Fruit fly (Drosophila melanogaster) whole organism, embryonic: Measurements from ENCODE around the gene CG12057.

Source experiments
- Bgb ChIP-seq: fragments of 200-800 bp; sonication (Bioruptor generic); IDR thresholded peaks from 2 replicates; pipeline ENCODE4 v1.3.6; 2022; ENCODE audit warnings: missing biosample characterization, missing genetic modification characterization; ENCODE audit not compliant: partially characterized antibody
- CG10431 ChIP-seq: fragments of 200-800 bp; sonication (Bioruptor generic); optimal IDR thresholded peaks from 3 replicates; lab custom pipeline; 2018; ENCODE audit warnings: missing biosample characterization, mild to moderate bottlenecking, missing genetic modification characterization
- CG11398 ChIP-seq: fragments of 200-800 bp; sonication (Bioruptor generic); optimal IDR thresholded peaks from 2 replicates; lab custom pipeline; 2016; ENCODE audit warnings: missing biosample characterization, missing genetic modification characterization
- CG13123 ChIP-seq: fragments of 200-800 bp; sonication (Bioruptor generic); optimal IDR thresholded peaks from 2 replicates; lab custom pipeline; 2016; ENCODE audit warnings: missing biosample characterization, missing genetic modification characterization
- CG13296 ChIP-seq: fragments of 200-800 bp; sonication (Bioruptor generic); optimal IDR thresholded peaks from 3 replicates; lab custom pipeline; 2018; ENCODE audit warnings: missing biosample characterization, mild to moderate bottlenecking, missing genetic modification characterization
- CG13775 ChIP-seq: fragments of 200-800 bp; sonication (Bioruptor generic); optimal IDR thresholded peaks from 3 replicates; lab custom pipeline; 2017; ENCODE audit warnings: missing biosample characterization, mild to moderate bottlenecking, missing genetic modification characterization
- CG14667 ChIP-seq: fragments of 200-800 bp; sonication (Bioruptor generic); IDR thresholded peaks from 2 replicates; pipeline ENCODE4 v1.3.6; 2022; ENCODE audit warnings: missing biosample characterization, missing genetic modification characterization
- CG1602 ChIP-seq: fragments of 200-800 bp; sonication (Bioruptor generic); optimal IDR thresholded peaks from 3 replicates; lab custom pipeline; 2016; ENCODE audit warnings: missing biosample characterization, missing genetic modification characterization
- CG16813 ChIP-seq: fragments of 200-800 bp; sonication (Bioruptor generic); IDR thresholded peaks from 3 replicates; pipeline ENCODE4 v1.3.6; 2022; ENCODE audit warnings: missing biosample characterization, missing genetic modification characterization; ENCODE audit not compliant: partially characterized antibody
- CG17359 ChIP-seq: fragments of 200-800 bp; sonication (Bioruptor generic); optimal IDR thresholded peaks from 3 replicates; lab custom pipeline; 2018; ENCODE audit warnings: missing biosample characterization, mild to moderate bottlenecking, missing genetic modification characterization, moderate library complexity
- CG18011 ChIP-seq: fragments of 200-800 bp; sonication (Bioruptor generic); optimal IDR thresholded peaks from 2 replicates; lab custom pipeline; 2017; ENCODE audit warnings: missing biosample characterization, missing genetic modification characterization, mild to moderate bottlenecking, moderate library complexity, missing genotype
- CG18619 ChIP-seq: fragments of 200-800 bp; sonication (Bioruptor generic); optimal IDR thresholded peaks from 3 replicates; lab custom pipeline; 2017; ENCODE audit warnings: missing biosample characterization, mild to moderate bottlenecking, missing genetic modification characterization
- CG2202 ChIP-seq: fragments of 200-800 bp; sonication (Bioruptor generic); optimal IDR thresholded peaks from 2 replicates; lab custom pipeline; 2018; ENCODE audit warnings: missing biosample characterization, mild to moderate bottlenecking, missing genetic modification characterization
- CG31224 ChIP-seq: fragments of 200-800 bp; sonication (Bioruptor generic); IDR thresholded peaks from 2 replicates; pipeline ENCODE4 v1.3.6; 2022; ENCODE audit warnings: missing biosample characterization, missing genetic modification characterization
- CG31388 ChIP-seq: fragments of 200-800 bp; sonication (Bioruptor generic); optimal IDR thresholded peaks from 2 replicates; lab custom pipeline; 2016; ENCODE audit warnings: missing biosample characterization, missing genetic modification characterization
- CG34224 ChIP-seq: fragments of 200-800 bp; sonication (Bioruptor generic); IDR thresholded peaks from 3 replicates; pipeline ENCODE4 v1.3.6; 2022; ENCODE audit warnings: missing biosample characterization, missing genetic modification characterization; ENCODE audit not compliant: partially characterized antibody
- CG34422 ChIP-seq: fragments of 200-800 bp; sonication (Bioruptor generic); IDR thresholded peaks from 3 replicates; pipeline ENCODE4 v1.3.6; 2022; ENCODE audit warnings: missing biosample characterization, missing genetic modification characterization
- CG3995 ChIP-seq: fragments of 200-800 bp; sonication (Bioruptor generic); optimal IDR thresholded peaks from 3 replicates; lab custom pipeline; 2016; ENCODE audit warnings: missing biosample characterization, missing genetic modification characterization
- CG4730 ChIP-seq: fragments of 200-800 bp; sonication (Bioruptor generic); IDR thresholded peaks from 2 replicates; pipeline ENCODE4 v1.3.6; 2022; ENCODE audit warnings: missing biosample characterization, missing genetic modification characterization
- CG5245 ChIP-seq: fragments of 200-800 bp; sonication (Bioruptor generic); optimal IDR thresholded peaks from 3 replicates; lab custom pipeline; 2016; ENCODE audit warnings: missing biosample characterization, missing genetic modification characterization
- CG6654 ChIP-seq: fragments of 200-800 bp; sonication (Bioruptor generic); optimal IDR thresholded peaks from 2 replicates; lab custom pipeline; 2017; ENCODE audit warnings: missing biosample characterization, mild to moderate bottlenecking, missing genetic modification characterization
- CG6854 ChIP-seq: fragments of 200-800 bp; sonication (Bioruptor generic); optimal IDR thresholded peaks from 3 replicates; lab custom pipeline; 2017; ENCODE audit warnings: missing biosample characterization, mild to moderate bottlenecking, missing genetic modification characterization
- CG7745 ChIP-seq: fragments of 200-800 bp; sonication (Bioruptor generic); optimal IDR thresholded peaks from 2 replicates; lab custom pipeline; 2018; ENCODE audit warnings: missing biosample characterization, mild to moderate bottlenecking, missing genetic modification characterization, moderate library complexity
- CG8359 ChIP-seq: fragments of 200-800 bp; sonication (Bioruptor generic); optimal IDR thresholded peaks from 2 replicates; lab custom pipeline; 2017; ENCODE audit warnings: missing biosample characterization, mild to moderate bottlenecking, missing genetic modification characterization, borderline replicate concordance
- CG9215 ChIP-seq: fragments of 200-800 bp; sonication (Bioruptor generic); IDR thresholded peaks from 2 replicates; pipeline ENCODE4 v1.3.6; 2022; ENCODE audit warnings: missing biosample characterization, missing genetic modification characterization
- CG9609 ChIP-seq: fragments of 200-800 bp; sonication (Bioruptor generic); optimal IDR thresholded peaks from 3 replicates; lab custom pipeline; 2016; ENCODE audit warnings: missing biosample characterization, missing genetic modification characterization
- D19A ChIP-seq: fragments of 200-800 bp; optimal IDR thresholded peaks from 3 replicates; lab custom pipeline; 2019; ENCODE audit warnings: missing biosample characterization, mild to moderate bottlenecking, missing genetic modification characterization, moderate library complexity
- Dfd ChIP-seq, 2 experiments: fragments of >200 bp; optimal IDR thresholded peaks; 2 replicates each; lab custom pipeline; 2017; ENCODE audit warnings: missing biosample characterization in 2 of 2, missing genetic modification characterization in 2 of 2
- Elba2 ChIP-seq: fragments of 200-800 bp; sonication (Bioruptor generic); optimal IDR thresholded peaks from 3 replicates; lab custom pipeline; 2016; ENCODE audit warnings: missing biosample characterization, missing genetic modification characterization
- GATAe ChIP-seq: fragments of 200-800 bp; sonication (Bioruptor generic); conservative IDR thresholded peaks from 2 replicates; pipeline ENCODE4 v1.3.6; 2022; ENCODE audit warnings: missing biosample characterization, missing genetic modification characterization
- HLH54F ChIP-seq: fragments of 200-800 bp; sonication (Bioruptor generic); optimal IDR thresholded peaks from 3 replicates; lab custom pipeline; 2016; ENCODE audit warnings: missing biosample characterization, missing genetic modification characterization
- HmgD ChIP-seq: fragments of 200-800 bp; sonication (Bioruptor generic); optimal IDR thresholded peaks from 3 replicates; lab custom pipeline; 2016; ENCODE audit warnings: missing biosample characterization, missing genetic modification characterization
- Myb ChIP-seq: fragments of 200-800 bp; sonication (Bioruptor generic); optimal IDR thresholded peaks from 2 replicates; lab custom pipeline; 2016; ENCODE audit warnings: missing biosample characterization, missing genetic modification characterization
- Nf-YC ChIP-seq: fragments of 200-800 bp; optimal IDR thresholded peaks from 3 replicates; lab custom pipeline; 2019; ENCODE audit warnings: missing biosample characterization, mild to moderate bottlenecking, missing genetic modification characterization, moderate library complexity
- Sry-β ChIP-seq: fragments of 200-800 bp; sonication (Bioruptor generic); optimal IDR thresholded peaks from 2 replicates; lab custom pipeline; 2018; ENCODE audit warnings: missing biosample characterization, mild to moderate bottlenecking, missing genetic modification characterization, moderate library complexity
- Sry-δ ChIP-seq: fragments of 200-800 bp; sonication (Bioruptor generic); optimal IDR thresholded peaks from 2 replicates; lab custom pipeline; 2016; ENCODE audit warnings: missing biosample characterization, missing genetic modification characterization
- Ssrp ChIP-seq: fragments of 200-800 bp; sonication (Bioruptor generic); optimal IDR thresholded peaks from 2 replicates; lab custom pipeline; 2018; ENCODE audit warnings: missing biosample characterization, mild to moderate bottlenecking, missing genetic modification characterization, moderate library complexity
- TFAM ChIP-seq: fragments of 200-800 bp; sonication (Bioruptor generic); optimal IDR thresholded peaks from 2 replicates; lab custom pipeline; 2017; ENCODE audit warnings: missing biosample characterization, missing genetic modification characterization, inconsistent platforms
- Vsx1 ChIP-seq: fragments of 200-800 bp; sonication (Bioruptor generic); optimal IDR thresholded peaks from 2 replicates; lab custom pipeline; 2017; ENCODE audit warnings: missing biosample characterization, mild to moderate bottlenecking, missing genetic modification characterization, missing genetic modification reagents
- Xbp1 ChIP-seq: fragments of 200-800 bp; sonication (Bioruptor generic); optimal IDR thresholded peaks from 3 replicates; lab custom pipeline; 2016; ENCODE audit warnings: missing biosample characterization, mild to moderate bottlenecking, missing genetic modification characterization
- cas ChIP-seq: fragments of 200-800 bp; sonication (Bioruptor generic); IDR thresholded peaks from 2 replicates; pipeline ENCODE4 v1.3.6; 2022; ENCODE audit warnings: missing biosample characterization, missing genetic modification characterization
- eyg ChIP-seq: fragments of 200-800 bp; sonication (Bioruptor generic); optimal IDR thresholded peaks from 3 replicates; lab custom pipeline; 2016; ENCODE audit warnings: missing biosample characterization, missing genetic modification characterization
- lov ChIP-seq, 2 experiments: fragments of 200-800 bp in 1 of 2; fragments of >200 bp in 1 of 2; sonication (Bioruptor generic) in 1 of 2; IDR thresholded peaks in 1 of 2; optimal IDR thresholded peaks in 1 of 2; 2 replicates in 1 of 2; 3 replicates in 1 of 2; pipeline versions ENCODE4 v1.3.6 to Lab custom; 2017 to 2022; ENCODE audit warnings: missing biosample characterization in 1 of 2, missing genetic modification characterization in 1 of 2
- mam ChIP-seq: fragments of 200-800 bp; sonication (Bioruptor generic); optimal IDR thresholded peaks from 3 replicates; lab custom pipeline; 2016; ENCODE audit warnings: missing biosample characterization, missing genetic modification characterization
- mld ChIP-seq: fragments of 200-800 bp; sonication (Bioruptor generic); IDR thresholded peaks from 3 replicates; pipeline ENCODE4 v1.3.6; 2022; ENCODE audit warnings: missing biosample characterization, missing genetic modification characterization; ENCODE audit not compliant: partially characterized antibody
- slbo ChIP-seq: fragments of 200-800 bp; sonication (Bioruptor generic); IDR thresholded peaks from 2 replicates; pipeline ENCODE4 v1.3.6; 2022; ENCODE audit warnings: missing biosample characterization, missing genetic modification characterization
- slp2 ChIP-seq: fragments of 200-800 bp; sonication (Bioruptor generic); optimal IDR thresholded peaks from 2 replicates; lab custom pipeline; 2016; ENCODE audit warnings: missing biosample characterization, missing genetic modification characterization
- tll ChIP-seq, 2 experiments: fragments of 200-800 bp in 1 of 2; fragments of >200 bp in 1 of 2; sonication (Bioruptor generic) in 1 of 2; optimal IDR thresholded peaks; 2 replicates each; lab custom pipeline; 2017 to 2019; ENCODE audit warnings: missing biosample characterization in 2 of 2, missing genetic modification characterization in 2 of 2, mild to moderate bottlenecking in 1 of 2, moderate library complexity in 1 of 2
- vfl ChIP-seq: fragments of 200-800 bp; sonication (Bioruptor generic); optimal IDR thresholded peaks from 2 replicates; lab custom pipeline; 2016; ENCODE audit warnings: missing biosample characterization, missing genetic modification characterization
- vvl ChIP-seq: fragments of 200-800 bp; sonication (Bioruptor generic); IDR thresholded peaks from 2 replicates; pipeline ENCODE4 v1.3.6; 2022; ENCODE audit warnings: missing biosample characterization, missing genetic modification characterization
- yki ChIP-seq: fragments of >200 bp; optimal IDR thresholded peaks from 3 replicates; lab custom pipeline; 2018

The CG12057 gene

DNA sequence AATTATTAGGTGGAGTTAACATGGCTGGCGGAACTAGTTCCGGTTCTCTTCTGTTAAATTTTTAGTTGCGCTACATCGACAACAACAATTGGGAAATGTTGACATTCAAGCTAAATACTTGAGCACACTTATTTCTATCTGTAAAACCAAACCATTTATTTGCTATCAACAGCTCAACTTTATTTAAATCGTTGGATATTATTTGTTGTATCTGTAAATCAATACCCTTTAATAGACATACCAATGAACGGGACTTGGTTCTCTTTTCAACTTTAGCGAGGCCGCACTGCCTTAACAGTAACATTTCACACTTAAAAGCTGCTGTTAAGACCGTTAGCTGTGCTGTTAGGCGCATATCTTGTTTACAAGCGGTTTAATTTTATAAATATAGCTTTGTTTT is 2.1 kb downstream of the CG12057 start, which contains the start of gene CG12106 (continued):
- TF ChIP-seq vvl (GFP tag; lab: Robert Waterston, UW), result no peak; the same call in 1 of the 2 replicates
- peak; percentile 44 for TF ChIP-seq Myb (GFP tag; lab: Kevin White, UChicago)
- TF ChIP-seq CG8359, result no peak
- TF ChIP-seq CG2202 (tag; lab: Kevin White, UChicago), result no peak
- no peak for TF ChIP-seq CG7745 (tag; lab: Kevin White, UChicago)
- TF ChIP-seq CG11398 (GFP tag; lab: Kevin White, UChicago), result no peak
- peak; percentile 32 for TF ChIP-seq CG9609 (GFP tag; lab: Kevin White, UChicago)
- peak; percentile 27 for TF ChIP-seq CG17359 (tag; lab: Kevin White, UChicago)
- TF ChIP-seq slp2 (GFP tag; lab: Kevin White, UChicago), result no peak
- no peak for TF ChIP-seq CG34422 (GFP tag; lab: Robert Waterston, UW)
- peak; percentile 36 for TF ChIP-seq HLH54F (GFP tag; lab: Kevin White, UChicago)
- TF ChIP-seq GATAe (GFP tag; lab: Robert Waterston, UW), result no peak
- TF ChIP-seq Xbp1 (GFP tag; lab: Kevin White, UChicago), result peak; percentile 49
- TF ChIP-seq slbo (GFP tag; lab: Robert Waterston, UW), result peak; percentile 72
- TF ChIP-seq CG13296 (GFP tag; lab: Kevin White, UChicago), result peak; percentile 50
- TF ChIP-seq Bgb (GFP tag; lab: Robert Waterston, UW), result no peak
- no peak for TF ChIP-seq vfl (GFP tag; lab: Kevin White, UChicago)
- TF ChIP-seq lov (optimal IDR thresholded peaks at IDR 0.05; lab: Kevin White, UChicago), result no peak
- TF ChIP-seq lov (GFP tag; IDR thresholded peaks at IDR 0.05; lab: Robert Waterston, UW), result no peak
- TF ChIP-seq mld (GFP tag; lab: Robert Waterston, UW), result no peak
- TF ChIP-seq CG16813 (GFP tag; lab: Robert Waterston, UW), result no peak
- no peak for TF ChIP-seq Vsx1 (GFP tag; lab: Kevin White, UChicago)
- no peak for TF ChIP-seq CG14667
- TF ChIP-seq CG31388 (GFP tag; lab: Kevin White, UChicago), result no peak
- TF ChIP-seq CG9215 (GFP tag; lab: Robert Waterston, UW), result no peak; the same call in 1 of the 2 replicates
- no peak for TF ChIP-seq CG18011 (GFP tag; lab: Kevin White, UChicago)
- peak; percentile 42 for TF ChIP-seq Nf-YC (tag; lab: Kevin White, UChicago)
- TF ChIP-seq CG10431, result no peak
- no peak for TF ChIP-seq cas
- TF ChIP-seq Sry-β (GFP tag; lab: Kevin White, UChicago), result no peak
- TF ChIP-seq CG1602, result peak; percentile 26
- TF ChIP-seq CG5245 (GFP tag; lab: Kevin White, UChicago), result no peak
- no peak for TF ChIP-seq Dfd (GFP tag; optimal IDR thresholded peaks at IDR 0.05; lab: Kevin White, UChicago)
- no peak for TF ChIP-seq CG4730 (GFP tag; lab: Robert Waterston, UW)
- no peak for TF ChIP-seq D19A (tag; lab: Kevin White, UChicago)
- TF ChIP-seq HmgD, result no peak
- no peak for TF ChIP-seq CG13775
- TF ChIP-seq CG18619 (GFP tag; lab: Kevin White, UChicago), result peak; percentile 33
- TF ChIP-seq CG34224 (GFP tag; lab: Robert Waterston, UW), result no peak
- no peak for TF ChIP-seq CG6854 (GFP tag; lab: Kevin White, UChicago)
- peak; percentile 0 for TF ChIP-seq CG3995 (GFP tag; lab: Kevin White, UChicago)
- no peak for TF ChIP-seq Ssrp (tag; lab: Kevin White, UChicago)
- TF ChIP-seq mam, result peak; percentile 59
- TF ChIP-seq yki (lab: Kevin White, UChicago), result no peak
- no peak for TF ChIP-seq tll (GFP tag; optimal IDR thresholded peaks at IDR 0.05; lab: Kevin White, UChicago)
- TF ChIP-seq CG31224 (GFP tag; lab: Robert Waterston, UW), result no peak
- no peak for TF ChIP-seq eyg
- no peak for TF ChIP-seq Elba2 (GFP tag; lab: Kevin White, UChicago)
- no peak for TF ChIP-seq TFAM
- TF ChIP-seq CG13123 (GFP tag; lab: Kevin White, UChicago), result peak; percentile 20
- no peak for TF ChIP-seq CG6654 (GFP tag; lab: Kevin White, UChicago)
- no peak for TF ChIP-seq Sry-δ (GFP tag; lab: Kevin White, UChicago)
